Worm (Caenorhabditis elegans) whole organism, midembryonic: ENCODE results near the gene chca-1.

Experiments
- T22C8.4 ChIP-seq: fragments of 200-800 bp; sonication (Bioruptor generic); IDR thresholded peaks from 2 replicates; pipeline ENCODE4 v1.3.6; 2022; ENCODE audit warnings: missing genetic modification characterization, missing compliant biosample characterization
- cog-1 ChIP-seq: sonication (generic microtip); optimal IDR thresholded peaks from 2 replicates; lab custom pipeline; 2016; ENCODE audit warnings: missing genetic modification characterization, missing compliant biosample characterization
- flt-1 ChIP-seq: fragments of 200-800 bp; sonication (Bioruptor generic); IDR thresholded peaks from 2 replicates; pipeline ENCODE4 v1.3.6; 2022; ENCODE audit warnings: missing genetic modification characterization, missing compliant biosample characterization
- klf-2 ChIP-seq: fragments of 200-800 bp; sonication (Bioruptor generic); conservative IDR thresholded peaks from 2 replicates; pipeline ENCODE4 v1.3.6; 2022; ENCODE audit warnings: missing genetic modification reagents, missing genetic modification characterization, missing compliant biosample characterization
- med-1 ChIP-seq: sonication (generic microtip); optimal IDR thresholded peaks from 2 replicates; lab custom pipeline; 2017; ENCODE audit warnings: missing genetic modification characterization, mild to moderate bottlenecking, missing compliant biosample characterization, antibody characterized with exemption, missing genetic modification reagents; ENCODE audit not compliant: insufficient read depth
- ref-1 ChIP-seq: fragments of 200-800 bp; sonication (Bioruptor generic); conservative IDR thresholded peaks from 2 replicates; pipeline ENCODE4 v1.3.6; 2022; ENCODE audit warnings: missing genetic modification reagents, missing genetic modification characterization, missing compliant biosample characterization
- tab-1 ChIP-seq: fragments of 200-800 bp; sonication (Bioruptor generic); IDR thresholded peaks from 2 replicates; pipeline ENCODE4 v1.3.6; 2022; ENCODE audit warnings: missing genetic modification characterization, missing compliant biosample characterization
- ztf-29 ChIP-seq: fragments of 200-800 bp; sonication (Bioruptor generic); IDR thresholded peaks from 2 replicates; pipeline ENCODE4 v1.3.6; 2022; ENCODE audit warnings: missing genetic modification reagents, missing genetic modification characterization, missing compliant biosample characterization

ce11 chrIV:9680841-9681240, 29.6 kb downstream of the chca-1 start, which contains the start of gene ins-8:
- TF ChIP-seq med-1 (GFP tag; lab: Kevin White, UChicago) = no peak
- no peak for TF ChIP-seq tab-1
- no peak for TF ChIP-seq ztf-29 (GFP tag; lab: Robert Waterston, UW)
- no peak for TF ChIP-seq flt-1 (GFP tag; lab: Robert Waterston, UW)
- no peak for TF ChIP-seq klf-2 (GFP tag; lab: Robert Waterston, UW)
- TF ChIP-seq cog-1 = no peak
- no peak for TF ChIP-seq T22C8.4
- no peak for TF ChIP-seq ref-1
